Fruit fly (Drosophila melanogaster) whole organism, embryonic: ENCODE data around the gene GstZ1.
A peak's percentile ranks its signal among the peaks of the same experiment; 100 is the strongest.

ENCODE experiments used
- Blimp-1 ChIP-seq: fragments of 200-800 bp; sonication (Bioruptor generic); optimal IDR thresholded peaks from 3 replicates; lab custom pipeline; 2018; ENCODE audit warnings: missing biosample characterization, missing genetic modification characterization, mild to moderate bottlenecking, moderate library complexity, missing genetic modification reagents
- CG10147 ChIP-seq: fragments of 200-800 bp; sonication (Bioruptor generic); optimal IDR thresholded peaks from 2 replicates; lab custom pipeline; 2019; ENCODE audit warnings: missing biosample characterization, mild to moderate bottlenecking, missing genetic modification characterization, moderate library complexity
- CG10209 ChIP-seq: fragments of 200-800 bp; sonication (Bioruptor generic); optimal IDR thresholded peaks from 3 replicates; lab custom pipeline; 2017; ENCODE audit warnings: missing biosample characterization, mild to moderate bottlenecking, missing genetic modification characterization, missing genetic modification reagents
- CG12071 ChIP-seq: fragments of 200-800 bp; sonication (Bioruptor generic); optimal IDR thresholded peaks from 3 replicates; lab custom pipeline; 2018; ENCODE audit warnings: missing biosample characterization, mild to moderate bottlenecking, missing genetic modification characterization
- CG13624 ChIP-seq: fragments of 200-800 bp; sonication (Bioruptor generic); optimal IDR thresholded peaks from 2 replicates; lab custom pipeline; 2016; ENCODE audit warnings: missing biosample characterization, missing genetic modification characterization
- CG14050 ChIP-seq: fragments of 200-800 bp; sonication (Bioruptor generic); IDR thresholded peaks from 3 replicates; pipeline ENCODE4 v1.3.6; 2022; ENCODE audit warnings: missing biosample characterization, missing genetic modification characterization
- CG14710 ChIP-seq: fragments of 200-800 bp; sonication (Bioruptor generic); optimal IDR thresholded peaks from 3 replicates; lab custom pipeline; 2019; ENCODE audit warnings: missing biosample characterization, mild to moderate bottlenecking, missing genetic modification characterization, moderate library complexity
- CG1603 ChIP-seq: fragments of 200-800 bp; sonication (Bioruptor generic); optimal IDR thresholded peaks from 2 replicates; lab custom pipeline; 2019; ENCODE audit warnings: missing biosample characterization, mild to moderate bottlenecking, missing genetic modification characterization, moderate library complexity
- CG17359 ChIP-seq: fragments of 200-800 bp; sonication (Bioruptor generic); optimal IDR thresholded peaks from 3 replicates; lab custom pipeline; 2018; ENCODE audit warnings: missing biosample characterization, mild to moderate bottlenecking, missing genetic modification characterization, moderate library complexity
- CG17802 ChIP-seq: fragments of 200-800 bp; sonication (Bioruptor generic); optimal IDR thresholded peaks from 2 replicates; lab custom pipeline; 2018; ENCODE audit warnings: missing biosample characterization, mild to moderate bottlenecking, missing genetic modification characterization, moderate library complexity
- CG18476 ChIP-seq: fragments of 200-800 bp; sonication (Bioruptor generic); optimal IDR thresholded peaks from 2 replicates; lab custom pipeline; 2016; ENCODE audit warnings: missing biosample characterization, mild to moderate bottlenecking, missing genetic modification characterization
- CG3163 ChIP-seq: fragments of 200-800 bp; sonication (Bioruptor generic); optimal IDR thresholded peaks from 3 replicates; lab custom pipeline; 2016; ENCODE audit warnings: missing biosample characterization, missing genetic modification characterization
- CG32772 ChIP-seq: fragments of 200-800 bp; sonication (Bioruptor generic); IDR thresholded peaks from 2 replicates; pipeline ENCODE4 v1.3.6; 2022; ENCODE audit warnings: missing biosample characterization, missing genetic modification characterization
- CG4328 ChIP-seq: fragments of 200-800 bp; sonication (Bioruptor generic); optimal IDR thresholded peaks from 3 replicates; lab custom pipeline; 2017; ENCODE audit warnings: missing biosample characterization, missing genetic modification reagents, missing genetic modification characterization
- CG4360 ChIP-seq: fragments of 200-800 bp; sonication (Bioruptor generic); IDR thresholded peaks from 2 replicates; pipeline ENCODE4 v1.3.6; 2022; ENCODE audit warnings: missing biosample characterization, missing genetic modification characterization
- CG4424 ChIP-seq: fragments of 200-800 bp; sonication (Bioruptor generic); optimal IDR thresholded peaks from 3 replicates; lab custom pipeline; 2016; ENCODE audit warnings: missing biosample characterization, missing genetic modification characterization
- CG6654 ChIP-seq: fragments of 200-800 bp; sonication (Bioruptor generic); optimal IDR thresholded peaks from 2 replicates; lab custom pipeline; 2017; ENCODE audit warnings: missing biosample characterization, mild to moderate bottlenecking, missing genetic modification characterization
- CG7745 ChIP-seq: fragments of 200-800 bp; sonication (Bioruptor generic); optimal IDR thresholded peaks from 2 replicates; lab custom pipeline; 2018; ENCODE audit warnings: missing biosample characterization, mild to moderate bottlenecking, missing genetic modification characterization, moderate library complexity
- CG9215 ChIP-seq: fragments of 200-800 bp; sonication (Bioruptor generic); IDR thresholded peaks from 2 replicates; pipeline ENCODE4 v1.3.6; 2022; ENCODE audit warnings: missing biosample characterization, missing genetic modification characterization
- CG9817 ChIP-seq: fragments of 200-800 bp; sonication (Bioruptor generic); optimal IDR thresholded peaks from 2 replicates; lab custom pipeline; 2018; ENCODE audit warnings: missing biosample characterization, mild to moderate bottlenecking, missing genetic modification characterization, moderate library complexity
- CG9932 ChIP-seq: fragments of 200-800 bp; sonication (Bioruptor generic); IDR thresholded peaks from 2 replicates; pipeline ENCODE4 v1.3.6; 2022; ENCODE audit warnings: missing biosample characterization, missing genetic modification characterization
- CHES-1-like ChIP-seq: fragments of 200-800 bp; sonication (Bioruptor generic); optimal IDR thresholded peaks from 2 replicates; lab custom pipeline; 2016; ENCODE audit warnings: missing biosample characterization, missing genetic modification characterization
- Dbx ChIP-seq: fragments of 200-800 bp; sonication (Bioruptor generic); IDR thresholded peaks from 3 replicates; pipeline ENCODE4 v1.3.6; 2022; ENCODE audit warnings: missing biosample characterization, missing genetic modification characterization
- Dip2 ChIP-seq: fragments of 200-800 bp; sonication (Bioruptor generic); IDR thresholded peaks from 2 replicates; pipeline ENCODE4 v1.3.6; 2022; ENCODE audit warnings: missing biosample characterization, missing genetic modification characterization
- Drgx ChIP-seq: fragments of 200-800 bp; sonication (Bioruptor generic); IDR thresholded peaks from 2 replicates; pipeline ENCODE4 v1.3.6; 2022; ENCODE audit warnings: missing biosample characterization, missing genetic modification characterization
- HLH4C ChIP-seq: fragments of 200-800 bp; sonication (Bioruptor generic); IDR thresholded peaks from 3 replicates; pipeline ENCODE4 v1.3.6; 2022; ENCODE audit warnings: missing biosample characterization, missing genetic modification characterization; ENCODE audit not compliant: partially characterized antibody
- Hr51 ChIP-seq, 2 experiments: fragments of 200-800 bp; sonication (Bioruptor generic); optimal IDR thresholded peaks; 2 replicates in 1 of 2; 3 replicates in 1 of 2; lab custom pipeline; 2016 to 2018; ENCODE audit warnings: missing biosample characterization in 2 of 2, missing genetic modification characterization in 2 of 2, mild to moderate bottlenecking in 1 of 2, moderate library complexity in 1 of 2
- Kr ChIP-seq: fragments of 200-800 bp; sonication (Bioruptor generic); optimal IDR thresholded peaks from 2 replicates; lab custom pipeline; 2017; ENCODE audit warnings: missing biosample characterization, mild to moderate bottlenecking, missing genetic modification characterization
- Meics ChIP-seq: fragments of 200-800 bp; sonication (Bioruptor generic); optimal IDR thresholded peaks from 2 replicates; lab custom pipeline; 2017; ENCODE audit warnings: missing biosample characterization, mild to moderate bottlenecking, missing genetic modification characterization
- Neu2 ChIP-seq: fragments of 200-800 bp; sonication (Bioruptor generic); optimal IDR thresholded peaks from 3 replicates; lab custom pipeline; 2016; ENCODE audit warnings: missing biosample characterization, missing genetic modification characterization, borderline replicate concordance
- Scr ChIP-seq: fragments of 200-800 bp; sonication (Bioruptor generic); IDR thresholded peaks from 2 replicates; pipeline ENCODE4 v1.3.6; 2022; ENCODE audit warnings: missing biosample characterization, missing genetic modification characterization; ENCODE audit not compliant: partially characterized antibody
- Sox102F ChIP-seq: fragments of 200-800 bp; sonication (Bioruptor generic); optimal IDR thresholded peaks from 2 replicates; lab custom pipeline; 2018; ENCODE audit warnings: missing biosample characterization, mild to moderate bottlenecking, missing genetic modification characterization, moderate library complexity
- Spps ChIP-seq: fragments of 200-800 bp; sonication (Bioruptor generic); optimal IDR thresholded peaks from 2 replicates; lab custom pipeline; 2018; ENCODE audit warnings: missing biosample characterization, mild to moderate bottlenecking, missing genetic modification characterization
- Taf1 ChIP-seq: fragments of 200-800 bp; sonication (Bioruptor generic); IDR thresholded peaks from 2 replicates; pipeline ENCODE4 v1.3.6; 2022; ENCODE audit warnings: missing biosample characterization, missing genetic modification characterization
- Xbp1 ChIP-seq: fragments of 200-800 bp; sonication (Bioruptor generic); optimal IDR thresholded peaks from 3 replicates; lab custom pipeline; 2016; ENCODE audit warnings: missing biosample characterization, mild to moderate bottlenecking, missing genetic modification characterization
- aop ChIP-seq: fragments of 200-800 bp; sonication (Bioruptor generic); IDR thresholded peaks from 2 replicates; pipeline ENCODE4 v1.3.6; 2022; ENCODE audit warnings: missing biosample characterization, missing genetic modification characterization
- ara ChIP-seq: fragments of 200-800 bp; sonication (Bioruptor generic); IDR thresholded peaks from 2 replicates; pipeline ENCODE4 v1.3.6; 2022; ENCODE audit warnings: missing biosample characterization, missing genetic modification characterization
- bab2 ChIP-seq: fragments of 200-800 bp; sonication (Bioruptor generic); optimal IDR thresholded peaks from 2 replicates; lab custom pipeline; 2016; ENCODE audit warnings: missing biosample characterization, missing genetic modification characterization
- bcd ChIP-seq: fragments of 200-800 bp; sonication (Bioruptor generic); optimal IDR thresholded peaks from 2 replicates; lab custom pipeline; 2017; ENCODE audit warnings: missing biosample characterization, mild to moderate bottlenecking, missing genetic modification characterization
- corto ChIP-seq: fragments of 200-800 bp; sonication (Bioruptor generic); optimal IDR thresholded peaks from 2 replicates; lab custom pipeline; 2016; ENCODE audit warnings: missing biosample characterization, mild to moderate bottlenecking, missing genetic modification characterization, moderate library complexity
- crol ChIP-seq: fragments of 200-800 bp; sonication (Bioruptor generic); IDR thresholded peaks from 2 replicates; pipeline ENCODE4 v1.3.6; 2022; ENCODE audit warnings: missing biosample characterization, missing genetic modification characterization
- fd96Cb ChIP-seq: fragments of 200-800 bp; sonication (Bioruptor generic); optimal IDR thresholded peaks from 2 replicates; lab custom pipeline; 2018; ENCODE audit warnings: missing biosample characterization, mild to moderate bottlenecking, missing genetic modification characterization, moderate library complexity
- ftz-f1 ChIP-seq: fragments of 200-800 bp; sonication (Bioruptor generic); optimal IDR thresholded peaks from 2 replicates; lab custom pipeline; 2016; ENCODE audit warnings: missing biosample characterization, missing genetic modification characterization
- gcm ChIP-seq: fragments of 200-800 bp; sonication (Bioruptor generic); optimal IDR thresholded peaks from 2 replicates; lab custom pipeline; 2019; ENCODE audit warnings: missing biosample characterization, mild to moderate bottlenecking, missing genetic modification characterization, moderate library complexity
- oc ChIP-seq: fragments of 200-800 bp; sonication (Bioruptor generic); optimal IDR thresholded peaks from 2 replicates; lab custom pipeline; 2018; ENCODE audit warnings: missing biosample characterization, mild to moderate bottlenecking, missing genetic modification characterization, moderate library complexity
- odd ChIP-seq: fragments of 200-800 bp; sonication (Bioruptor generic); optimal IDR thresholded peaks from 2 replicates; lab custom pipeline; 2017; ENCODE audit warnings: missing biosample characterization, mild to moderate bottlenecking, missing genetic modification characterization
- ssp ChIP-seq: fragments of 200-800 bp; sonication (Bioruptor generic); IDR thresholded peaks from 2 replicates; pipeline ENCODE4 v1.3.6; 2022; ENCODE audit warnings: missing biosample characterization, missing genetic modification characterization
- usp ChIP-seq: fragments of >200 bp; optimal IDR thresholded peaks from 2 replicates; lab custom pipeline; 2017; ENCODE audit warnings: missing biosample characterization, missing genetic modification characterization

GstZ1 gene

DNA sequence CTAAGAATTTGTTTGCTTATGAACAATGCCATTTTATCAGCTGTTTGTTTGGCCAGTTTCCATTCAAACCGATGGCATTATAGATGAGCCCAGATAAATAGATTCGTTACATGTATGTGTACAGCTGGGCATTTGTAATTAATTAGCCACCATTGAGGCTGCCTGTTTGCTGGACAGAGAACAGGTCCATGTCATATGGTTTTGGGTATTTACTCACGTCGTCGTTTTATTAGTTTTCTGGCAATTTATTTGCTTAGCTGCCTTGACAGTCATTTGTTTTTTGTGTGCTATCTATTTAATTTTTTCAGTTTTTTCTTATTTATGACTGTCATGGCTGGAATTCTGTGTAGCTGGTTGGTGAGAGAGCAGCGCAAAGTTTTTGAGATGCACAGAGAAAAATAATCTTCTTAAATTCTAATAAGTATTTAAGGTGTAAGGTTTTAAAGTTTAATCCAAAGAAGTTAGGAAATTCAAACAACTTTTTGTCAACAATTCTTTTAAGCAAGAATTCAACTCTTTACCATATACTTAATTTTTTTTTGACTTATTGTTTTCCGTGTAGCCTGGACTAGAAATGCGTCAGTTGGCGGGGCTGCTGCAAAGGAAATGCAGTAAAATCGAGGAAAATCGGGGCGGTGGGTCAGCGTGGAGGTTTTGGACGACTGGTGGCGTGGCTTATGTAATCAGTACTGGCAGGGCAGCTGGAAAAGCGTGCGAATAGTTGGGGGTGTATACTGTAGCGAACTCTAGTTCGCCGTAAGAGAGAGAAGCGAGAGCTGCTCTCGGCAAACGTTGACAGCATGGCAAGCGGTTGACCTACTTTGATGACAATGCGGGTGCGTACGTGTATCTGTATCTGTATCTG is 21.6 kb downstream of the GstZ1 start (continued):
- TF ChIP-seq Spps (peak; percentile 50), oc (peak; percentile 69), Drgx (GFP tag; lab: Robert Waterston, UW) (peak; percentile 89), CG4360 (peak; percentile 54; the same call in 1 of the 2 replicates), CG4424 (peak; percentile 86), CG14710 (tag; lab: Kevin White, UChicago) (peak; percentile 67), CG6654 (peak; percentile 57), Sox102F (GFP tag; lab: Kevin White, UChicago) (peak; percentile 93), usp (GFP tag; lab: Kevin White, UChicago) (no peak), CG4328 (GFP tag; lab: Kevin White, UChicago) (peak; percentile 31), CG9932 (GFP tag; lab: Robert Waterston, UW) (peak; percentile 79), bcd (GFP tag; lab: Kevin White, UChicago) (peak; percentile 71), bab2 (peak; percentile 86), Dbx (peak; percentile 90), CG3163 (GFP tag; lab: Kevin White, UChicago) (peak; percentile 44), Neu2 (no peak), CG18476 (GFP tag; lab: Kevin White, UChicago) (peak; percentile 83), CG9817 (tag; lab: Kevin White, UChicago) (peak; percentile 88), crol (GFP tag; lab: Robert Waterston, UW) (0 out of 2 replicates have a peak, but pooled peaks have one; percentile 39), Meics (GFP tag; lab: Kevin White, UChicago) (peak; percentile 89), fd96Cb (peak; percentile 87), ftz-f1 (GFP tag; lab: Kevin White, UChicago) (no peak), Dip2 (GFP tag; lab: Robert Waterston, UW) (no peak), CG32772 (GFP tag; lab: Robert Waterston, UW) (peak; percentile 86), Xbp1 (peak; percentile 88), CG1603 (tag; lab: Kevin White, UChicago) (no peak), HLH4C (GFP tag; lab: Robert Waterston, UW) (no peak), CG10147 (GFP tag; lab: Kevin White, UChicago) (peak; percentile 82), Blimp-1 (GFP tag; lab: Kevin White, UChicago) (peak; percentile 85), odd (GFP tag; lab: Kevin White, UChicago) (peak; percentile 83), corto (GFP tag; lab: Kevin White, UChicago) (no peak), Hr51 (GFP tag; optimal IDR thresholded peaks at IDR 0.05; lab: Kevin White, UChicago) (peak; percentile 70 to 93), Taf1 (peak; percentile 65; the same call in 1 of the 2 replicates), CG17359 (peak; percentile 94), CHES-1-like (peak; percentile 74), ssp (GFP tag; lab: Robert Waterston, UW) (peak; percentile 75), CG17802 (peak; percentile 35), aop (0 out of 2 replicates have a peak, but pooled peaks have one; percentile 16), Kr (GFP tag; lab: Kevin White, UChicago) (no peak), CG7745 (no peak), CG9215 (GFP tag; lab: Robert Waterston, UW) (peak; percentile 78), ara (GFP tag; lab: Robert Waterston, UW) (peak; percentile 68), CG10209 (GFP tag; lab: Kevin White, UChicago) (peak; percentile 84), CG12071 (GFP tag; lab: Kevin White, UChicago) (peak; percentile 61), Scr (GFP tag; lab: Robert Waterston, UW) (no peak), gcm (GFP tag; lab: Kevin White, UChicago) (peak; percentile 76), CG13624 (GFP tag; lab: Kevin White, UChicago) (peak; percentile 84), CG14050 (peak; percentile 83)
